Fruit fly (Drosophila melanogaster) whole organism, prepupa: ENCODE results near the gene Sec16.

Source experiments
- CG11294 ChIP-seq: fragments of 200-800 bp; sonication (Bioruptor generic); IDR thresholded peaks from 2 replicates; pipeline ENCODE4 v1.3.6; 2022; ENCODE audit warnings: missing biosample characterization, missing genetic modification characterization
- CG11762 ChIP-seq: fragments of 200-800 bp; sonication (Bioruptor generic); optimal IDR thresholded peaks from 3 replicates; lab custom pipeline; 2016; ENCODE audit warnings: missing biosample characterization, missing genetic modification characterization; ENCODE audit not compliant: insufficient read depth
- CG15336 ChIP-seq: fragments of 200-800 bp; sonication (Bioruptor generic); IDR thresholded peaks from 2 replicates; pipeline ENCODE4 v1.3.6; 2022; ENCODE audit warnings: missing biosample characterization, missing genetic modification characterization
- CG1621 ChIP-seq: fragments of 200-800 bp; sonication (Bioruptor generic); optimal IDR thresholded peaks from 3 replicates; lab custom pipeline; 2018; ENCODE audit warnings: missing biosample characterization, mild to moderate bottlenecking, missing genetic modification characterization
- CG16779 ChIP-seq: fragments of 200-800 bp; sonication (Bioruptor generic); optimal IDR thresholded peaks from 3 replicates; lab custom pipeline; 2017; ENCODE audit warnings: missing biosample characterization, mild to moderate bottlenecking, missing genetic modification characterization
- CG3032 ChIP-seq: fragments of 200-800 bp; optimal IDR thresholded peaks from 2 replicates; lab custom pipeline; 2019; ENCODE audit warnings: missing biosample characterization, mild to moderate bottlenecking, missing genetic modification characterization, moderate library complexity
- CG31627 ChIP-seq: fragments of 200-800 bp; sonication (Bioruptor generic); optimal IDR thresholded peaks from 3 replicates; lab custom pipeline; 2016; ENCODE audit warnings: missing biosample characterization, missing genetic modification characterization
- CG32006 ChIP-seq: fragments of 200-800 bp; sonication (Bioruptor generic); optimal IDR thresholded peaks from 3 replicates; lab custom pipeline; 2017; ENCODE audit warnings: missing biosample characterization, mild to moderate bottlenecking, missing genetic modification characterization
- CG34406 ChIP-seq: fragments of 200-800 bp; sonication (Bioruptor generic); optimal IDR thresholded peaks from 3 replicates; lab custom pipeline; 2016; ENCODE audit warnings: missing biosample characterization, missing genetic modification characterization
- CG3919 ChIP-seq: fragments of 200-800 bp; sonication (Bioruptor generic); optimal IDR thresholded peaks from 3 replicates; lab custom pipeline; 2016; ENCODE audit warnings: missing biosample characterization, missing genetic modification characterization
- CG4318 ChIP-seq: fragments of 200-800 bp; sonication (Bioruptor generic); optimal IDR thresholded peaks from 3 replicates; lab custom pipeline; 2017; ENCODE audit warnings: missing biosample characterization, mild to moderate bottlenecking, missing genetic modification characterization
- CG6163 ChIP-seq: fragments of 200-800 bp; sonication (Bioruptor generic); IDR thresholded peaks from 3 replicates; pipeline ENCODE4 v1.3.6; 2022; ENCODE audit warnings: missing biosample characterization, missing genetic modification characterization
- CG6276 ChIP-seq: fragments of 200-800 bp; sonication (Bioruptor generic); optimal IDR thresholded peaks from 2 replicates; lab custom pipeline; 2017; ENCODE audit warnings: missing biosample characterization, mild to moderate bottlenecking, missing genetic modification characterization
- CG6792 ChIP-seq: fragments of 200-800 bp; sonication (Bioruptor generic); optimal IDR thresholded peaks from 3 replicates; lab custom pipeline; 2016; ENCODE audit warnings: missing biosample characterization, missing genetic modification characterization
- CG6808 ChIP-seq: fragments of 200-800 bp; sonication (Bioruptor generic); optimal IDR thresholded peaks from 3 replicates; lab custom pipeline; 2017; ENCODE audit warnings: missing biosample characterization, missing genetic modification characterization, mild to moderate bottlenecking, moderate library complexity, missing genetic modification reagents
- CG8319 ChIP-seq: fragments of 200-800 bp; sonication (Bioruptor generic); optimal IDR thresholded peaks from 3 replicates; lab custom pipeline; 2016; ENCODE audit warnings: missing biosample characterization, missing genetic modification characterization
- CG8632 ChIP-seq: fragments of 200-800 bp; sonication (Bioruptor generic); optimal IDR thresholded peaks from 3 replicates; lab custom pipeline; 2016; ENCODE audit warnings: missing biosample characterization, missing genetic modification characterization
- CG9139 ChIP-seq: fragments of 200-800 bp; sonication (Bioruptor generic); optimal IDR thresholded peaks from 3 replicates; lab custom pipeline; 2017; ENCODE audit warnings: missing biosample characterization, mild to moderate bottlenecking, missing genetic modification characterization
- Eip78C ChIP-seq: fragments of 200-800 bp; sonication (Bioruptor generic); peaks from one replicate; lab custom pipeline; 2016; ENCODE audit warnings: missing biosample characterization, missing genetic modification characterization
- Ets21C ChIP-seq: fragments of 200-800 bp; sonication (Bioruptor generic); optimal IDR thresholded peaks from 3 replicates; lab custom pipeline; 2016; ENCODE audit warnings: missing biosample characterization, missing genetic modification characterization
- Gug ChIP-seq: fragments of 200-800 bp; sonication (Bioruptor generic); IDR thresholded peaks from 2 replicates; pipeline ENCODE4 v1.3.6; 2022; ENCODE audit warnings: missing biosample characterization, missing genetic modification characterization
- Hr38 ChIP-seq: sonication (Bioruptor generic); optimal IDR thresholded peaks from 2 replicates; lab custom pipeline; 2016; ENCODE audit warnings: missing biosample characterization, missing genetic modification characterization
- Hr39 ChIP-seq: fragments of 200-800 bp; sonication (Bioruptor generic); optimal IDR thresholded peaks from 2 replicates; lab custom pipeline; 2016; ENCODE audit warnings: missing biosample characterization, missing genetic modification characterization
- Hr4 ChIP-seq: fragments of 200-800 bp; sonication (Bioruptor generic); optimal IDR thresholded peaks from 3 replicates; lab custom pipeline; 2016; ENCODE audit warnings: missing biosample characterization, missing genetic modification characterization
- Met ChIP-seq: fragments of 200-800 bp; sonication (Bioruptor generic); optimal IDR thresholded peaks from 3 replicates; lab custom pipeline; 2016; ENCODE audit warnings: missing biosample characterization, missing genetic modification characterization
- OdsH ChIP-seq: fragments of 200-800 bp; sonication (Bioruptor generic); optimal IDR thresholded peaks from 3 replicates; lab custom pipeline; 2016; ENCODE audit warnings: missing biosample characterization, missing genetic modification characterization
- Sox102F ChIP-seq: fragments of 200-800 bp; sonication (Bioruptor generic); optimal IDR thresholded peaks from 2 replicates; lab custom pipeline; 2016; ENCODE audit warnings: missing biosample characterization, mild to moderate bottlenecking, missing genetic modification characterization
- Sox14 ChIP-seq: fragments of 200-800 bp; sonication (Bioruptor generic); optimal IDR thresholded peaks from 3 replicates; lab custom pipeline; 2016; ENCODE audit warnings: missing biosample characterization, missing genetic modification characterization
- Sox15 ChIP-seq: fragments of 200-800 bp; sonication (Bioruptor generic); optimal IDR thresholded peaks from 3 replicates; lab custom pipeline; 2016; ENCODE audit warnings: missing biosample characterization, missing genetic modification characterization
- achi ChIP-seq: fragments of 200-800 bp; sonication (Bioruptor generic); optimal IDR thresholded peaks from 3 replicates; lab custom pipeline; 2016; ENCODE audit warnings: missing biosample characterization, missing genetic modification characterization
- cyc ChIP-seq: fragments of 200-800 bp; sonication (Bioruptor generic); optimal IDR thresholded peaks from 3 replicates; lab custom pipeline; 2016; ENCODE audit warnings: missing biosample characterization, missing genetic modification characterization
- dac ChIP-seq: fragments of 200-800 bp; sonication (Bioruptor generic); optimal IDR thresholded peaks from 2 replicates; lab custom pipeline; 2017; ENCODE audit warnings: missing biosample characterization, mild to moderate bottlenecking, missing genetic modification characterization
- dsx ChIP-seq: fragments of 200-800 bp; optimal IDR thresholded peaks from 3 replicates; lab custom pipeline; 2019; ENCODE audit warnings: missing biosample characterization, mild to moderate bottlenecking, missing genetic modification characterization, moderate library complexity; ENCODE audit not compliant: poor library complexity, severe bottlenecking
- esn ChIP-seq: fragments of 200-800 bp; sonication (Bioruptor generic); optimal IDR thresholded peaks from 2 replicates; lab custom pipeline; 2016; ENCODE audit warnings: missing biosample characterization, mild to moderate bottlenecking, missing genetic modification characterization, moderate library complexity
- fd59A ChIP-seq: fragments of 200-800 bp; sonication (Bioruptor generic); optimal IDR thresholded peaks from 2 replicates; lab custom pipeline; 2017; ENCODE audit warnings: missing biosample characterization, mild to moderate bottlenecking, missing genetic modification characterization, missing genetic modification reagents
- fkh ChIP-seq: fragments of 200-800 bp; sonication (Bioruptor generic); optimal IDR thresholded peaks from 3 replicates; lab custom pipeline; 2017; ENCODE audit warnings: missing biosample characterization, mild to moderate bottlenecking, missing genetic modification characterization, moderate library complexity
- lz ChIP-seq: fragments of 200-800 bp; sonication (Bioruptor generic); optimal IDR thresholded peaks from 3 replicates; lab custom pipeline; 2016; ENCODE audit warnings: missing biosample characterization, missing genetic modification characterization
- salr ChIP-seq, 2 experiments: fragments of 200-800 bp; sonication (Bioruptor generic); optimal IDR thresholded peaks; 3 replicates each; lab custom pipeline; 2016 to 2018; ENCODE audit warnings: missing biosample characterization in 2 of 2, missing genetic modification characterization in 2 of 2, mild to moderate bottlenecking in 1 of 2
- ss ChIP-seq, 2 experiments: fragments of 200-800 bp; sonication (Bioruptor generic); optimal IDR thresholded peaks; 2 replicates in 1 of 2; 3 replicates in 1 of 2; lab custom pipeline; 2017 to 2018; ENCODE audit warnings: mild to moderate bottlenecking in 2 of 2, missing biosample characterization in 2 of 2, missing genetic modification characterization in 2 of 2, moderate library complexity in 1 of 2
- svp ChIP-seq: fragments of 200-800 bp; sonication (Bioruptor generic); peaks from one replicate; lab custom pipeline; 2016; ENCODE audit warnings: missing biosample characterization, missing genetic modification characterization
- topi ChIP-seq: fragments of 200-800 bp; sonication (Bioruptor generic); optimal IDR thresholded peaks from 3 replicates; lab custom pipeline; 2016; ENCODE audit warnings: missing biosample characterization, missing genetic modification characterization
- vri ChIP-seq: fragments of 200-800 bp; sonication (Bioruptor generic); optimal IDR thresholded peaks from 3 replicates; lab custom pipeline; 2016; ENCODE audit warnings: missing biosample characterization, mild to moderate bottlenecking, missing genetic modification characterization

Gene Sec16

dm6 chrX:12575827-12576408 lies 19.9 kb upstream of the Sec16 start (continued):
- peak; percentile 86 for TF ChIP-seq Met (GFP tag; lab: Kevin White, UChicago)
- TF ChIP-seq Hr4 (GFP tag; lab: Kevin White, UChicago) = peak; percentile 94
- peak; percentile 81 to 91 for TF ChIP-seq ss (GFP tag; optimal IDR thresholded peaks at IDR 0.05; lab: Kevin White, UChicago)
- peak; percentile 90 for TF ChIP-seq Sox14
- TF ChIP-seq Gug (GFP tag; lab: Robert Waterston, UW) = peak; percentile 77
- peak; percentile 98 for TF ChIP-seq Eip78C (GFP tag; lab: Kevin White, UChicago)
- TF ChIP-seq dsx = peak; percentile 77
- TF ChIP-seq CG11762 (GFP tag; lab: Kevin White, UChicago) = peak; percentile 91
- peak; percentile 88 for TF ChIP-seq dac (GFP tag; lab: Kevin White, UChicago)
- peak; percentile 65 for TF ChIP-seq cyc (GFP tag; lab: Kevin White, UChicago)
- peak; percentile 94 for TF ChIP-seq CG6276 (GFP tag; lab: Kevin White, UChicago)
- TF ChIP-seq CG32006 (GFP tag; lab: Kevin White, UChicago) = peak; percentile 97
- TF ChIP-seq CG4318 (GFP tag; lab: Kevin White, UChicago) = peak; percentile 94
- TF ChIP-seq fd59A (GFP tag; lab: Kevin White, UChicago) = peak; percentile 86
- TF ChIP-seq topi (GFP tag; lab: Kevin White, UChicago) = peak; percentile 82
- peak; percentile 47 for TF ChIP-seq vri (GFP tag; lab: Kevin White, UChicago)
- TF ChIP-seq CG31627 (GFP tag; lab: Kevin White, UChicago) = peak; percentile 63
- TF ChIP-seq Sox15 (GFP tag; lab: Kevin White, UChicago) = peak; percentile 59
- no peak for TF ChIP-seq Hr38 (GFP tag; lab: Kevin White, UChicago)
- peak; percentile 35 for TF ChIP-seq CG9139 (GFP tag; lab: Kevin White, UChicago)
- TF ChIP-seq salr (GFP tag; optimal IDR thresholded peaks at IDR 0.05; lab: Kevin White, UChicago) = peak; percentile 62 to 93
- peak; percentile 84 for TF ChIP-seq CG1621 (tag; lab: Kevin White, UChicago)
- peak; percentile 91 for TF ChIP-seq achi (GFP tag; lab: Kevin White, UChicago)

- TF ChIP-seq vri (GFP tag; lab: Kevin White, UChicago) (peak; percentile 67), svp (peak; percentile 85), Sox15 (GFP tag; lab: Kevin White, UChicago) (no peak), CG15336 (GFP tag; lab: Robert Waterston, UW) (0 out of 2 replicates have a peak, but pooled peaks have one; percentile 14), fkh (GFP tag; lab: Kevin White, UChicago) (peak; percentile 67), CG6808 (no peak), ss (GFP tag; optimal IDR thresholded peaks at IDR 0.05; lab: Kevin White, UChicago) (peak in 1 of 2 experiments; percentile 14)
- TF ChIP-seq, all 60 proteins: peak for 5
Measured at dm6 chrX:12577722-12578121, 18.1 kb upstream of the Sec16 start.

dm6 chrX:12578328-12578700 lies 17.5 kb upstream of the Sec16 start:
- no peak for TF ChIP-seq salr (GFP tag; optimal IDR thresholded peaks at IDR 0.05; lab: Kevin White, UChicago)
- TF ChIP-seq CG34406 (GFP tag; lab: Kevin White, UChicago) = no peak
- no peak for TF ChIP-seq CG15336 (GFP tag; lab: Robert Waterston, UW)
- no peak for TF ChIP-seq CG6163
- peak; percentile 79 for TF ChIP-seq vri (GFP tag; lab: Kevin White, UChicago)
- TF ChIP-seq, all 60 proteins: peak for 1

- TF ChIP-seq esn (GFP tag; lab: Kevin White, UChicago) = peak; percentile 67
- no peak for TF ChIP-seq dsx
- TF ChIP-seq CG8319 (GFP tag; lab: Kevin White, UChicago) = no peak
- TF ChIP-seq CG3032 (tag; lab: Kevin White, UChicago) = peak; percentile 25
- peak; percentile 54 for TF ChIP-seq CG34406 (GFP tag; lab: Kevin White, UChicago)
- TF ChIP-seq CG3919 = peak; percentile 56
- TF ChIP-seq OdsH (GFP tag; lab: Kevin White, UChicago) = peak; percentile 45
- TF ChIP-seq CG32006 (GFP tag; lab: Kevin White, UChicago) = peak; percentile 73
- TF ChIP-seq CG16779 (tag; lab: Kevin White, UChicago) = no peak
- peak; percentile 9 for TF ChIP-seq cyc (GFP tag; lab: Kevin White, UChicago)
- TF ChIP-seq topi (GFP tag; lab: Kevin White, UChicago) = peak; percentile 65
- TF ChIP-seq Hr39 (GFP tag; lab: Kevin White, UChicago) = peak; percentile 41
- TF ChIP-seq ss (GFP tag; optimal IDR thresholded peaks at IDR 0.05; lab: Kevin White, UChicago) = peak in 1 of 2 experiments; percentile 96
- TF ChIP-seq lz (GFP tag; lab: Kevin White, UChicago) = peak; percentile 62
- TF ChIP-seq Sox15 (GFP tag; lab: Kevin White, UChicago) = peak; percentile 33
- peak; percentile 85 for TF ChIP-seq Eip78C (GFP tag; lab: Kevin White, UChicago)
- peak; percentile 34 for TF ChIP-seq CG8632 (GFP tag; lab: Kevin White, UChicago)
- peak; percentile 53 for TF ChIP-seq Sox102F (GFP tag; lab: Kevin White, UChicago)
- no peak for TF ChIP-seq CG11294 (GFP tag; lab: Robert Waterston, UW)
- no peak for TF ChIP-seq Ets21C (GFP tag; lab: Kevin White, UChicago)
- TF ChIP-seq dac (GFP tag; lab: Kevin White, UChicago) = peak; percentile 17
- peak; percentile 5 for TF ChIP-seq CG6792 (GFP tag; lab: Kevin White, UChicago)
Measured at dm6 chrX:12578701-12579372, 17.0 kb upstream of the Sec16 start.
